Fruit fly (Drosophila melanogaster) Kc167 (cell line): Measurements from ENCODE around the gene CG13455.

ENCODE experiments used
- Myc ChIP-seq: fragments of >200 bp; optimal IDR thresholded peaks from 2 replicates; lab custom pipeline; 2017; ENCODE audit warnings: missing external identifiers
- Sin3A ChIP-seq: fragments of >200 bp; optimal IDR thresholded peaks from 2 replicates; lab custom pipeline; 2018; ENCODE audit warnings: missing external identifiers
- h ChIP-seq: fragments of >200 bp; optimal IDR thresholded peaks from 3 replicates; lab custom pipeline; 2018; ENCODE audit warnings: missing external identifiers
- insv ChIP-seq: fragments of >200 bp; optimal IDR thresholded peaks from 3 replicates; lab custom pipeline; 2018; ENCODE audit warnings: missing external identifiers
- psq ChIP-seq: fragments of >200 bp; optimal IDR thresholded peaks from 2 replicates; lab custom pipeline; 2017; ENCODE audit warnings: missing external identifiers
- ttk ChIP-seq: sonication (Bioruptor generic); optimal IDR thresholded peaks from 2 replicates; lab custom pipeline; 2017; ENCODE audit warnings: missing external identifiers

DNA sequence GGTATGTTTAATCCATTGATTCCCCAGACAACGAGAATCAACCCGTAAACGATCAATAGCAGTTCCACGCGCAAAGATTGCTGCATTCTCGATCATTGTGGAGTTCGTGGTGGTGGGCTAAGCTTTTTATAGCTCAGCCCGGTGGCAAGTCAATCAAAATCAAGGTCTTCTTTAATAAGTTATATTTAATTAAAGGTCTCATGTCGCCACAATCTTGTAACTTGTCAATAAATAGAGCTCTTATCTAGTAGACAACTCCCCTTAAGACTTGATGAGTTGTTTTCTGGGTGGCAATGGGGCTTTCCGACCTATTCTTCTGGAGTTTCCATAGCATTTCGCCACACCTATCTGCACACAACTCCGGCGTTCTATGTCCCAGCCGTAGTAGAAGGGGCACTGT, 31.7 kb downstream of the CG13455 start, which contains the start of gene CG42728:
- TF ChIP-seq ttk (lab: Kevin White, UChicago) (no peak), psq (lab: Kevin White, UChicago) (no peak), h (lab: Kevin White, UChicago) (no peak), Myc (lab: Kevin White, UChicago) (no peak), insv (lab: Kevin White, UChicago) (no peak), Sin3A (no peak)
